Worm (Caenorhabditis elegans) whole organism, L1 larva: ENCODE measurements around the gene R105.1.
A peak's percentile ranks its signal among the peaks of the same experiment; 100 is the strongest.

ENCODE experiments used
- C04F5.9 ChIP-seq: sonication (generic microtip); optimal IDR thresholded peaks from 2 replicates; lab custom pipeline; 2016; ENCODE audit warnings: missing genetic modification characterization, missing compliant biosample characterization
- C16A3.4 ChIP-seq: fragments of 150-350 bp; optimal IDR thresholded peaks from 2 replicates; lab custom pipeline; 2014; ENCODE audit warnings: missing biosample characterization, missing genetic modification characterization
- C34B4.2 ChIP-seq: sonication (generic microtip); optimal IDR thresholded peaks from 2 replicates; lab custom pipeline; 2017; ENCODE audit warnings: mild to moderate bottlenecking, missing genetic modification characterization, missing compliant biosample characterization
- Y116A8C.19 ChIP-seq: sonication (generic microtip); optimal IDR thresholded peaks from 2 replicates; lab custom pipeline; 2016; ENCODE audit warnings: missing compliant biosample characterization, missing genetic modification characterization, borderline replicate concordance
- alr-1 ChIP-seq: fragments of 200-800 bp; sonication (Bioruptor generic); optimal IDR thresholded peaks from 2 replicates; lab custom pipeline; 2018; ENCODE audit warnings: borderline replicate concordance, mild to moderate bottlenecking, missing genetic modification characterization, missing compliant biosample characterization
- aly-2 ChIP-seq: fragments of 150-350 bp; optimal IDR thresholded peaks from 2 replicates; lab custom pipeline; 2014; ENCODE audit warnings: missing biosample characterization, missing genetic modification characterization
- blmp-1 ChIP-seq: fragments of 150-350 bp; optimal IDR thresholded peaks from 2 replicates; lab custom pipeline; 2014; ENCODE audit warnings: missing biosample characterization, missing genetic modification characterization
- ceh-63 ChIP-seq: fragments of 200-800 bp; sonication (Bioruptor generic); optimal IDR thresholded peaks from 2 replicates; lab custom pipeline; 2018; ENCODE audit warnings: mild to moderate bottlenecking, missing genetic modification characterization, missing compliant biosample characterization
- ces-1 ChIP-seq: fragments of 150-350 bp; optimal IDR thresholded peaks from 2 replicates; lab custom pipeline; 2014; ENCODE audit warnings: missing biosample characterization, missing genetic modification reagents, missing genetic modification characterization
- dsc-1 ChIP-seq: sonication (generic microtip); optimal IDR thresholded peaks from 2 replicates; lab custom pipeline; 2016; ENCODE audit warnings: mild to moderate bottlenecking, missing genetic modification characterization, missing compliant biosample characterization
- efl-1 ChIP-seq, 4 experiments: fragments of 150-350 bp; optimal IDR thresholded peaks in 3 of 4; peaks in 1 of 4; 1 replicate in 1 of 4; 2 replicates in 3 of 4; lab custom pipeline; 2014; ENCODE audit warnings: missing biosample characterization in 2 of 4, missing genetic modification characterization in 2 of 4, missing genetic modification reagents in 2 of 4
- elt-2 ChIP-seq: sonication (generic microtip); optimal IDR thresholded peaks from 2 replicates; lab custom pipeline; 2016; ENCODE audit warnings: missing genetic modification characterization, mild to moderate bottlenecking, inconsistent platforms, missing compliant biosample characterization, missing genetic modification reagents
- elt-3 ChIP-seq, 6 experiments: fragments of 150-350 bp in 1 of 6; sonication (generic microtip); optimal IDR thresholded peaks; 2 replicates each; lab custom pipeline; 2017 to 2018; ENCODE audit warnings: missing biosample characterization in 6 of 6, missing genetic modification characterization in 6 of 6, inconsistent platforms in 1 of 6
- fkh-8 ChIP-seq: sonication (generic microtip); optimal IDR thresholded peaks from 2 replicates; lab custom pipeline; 2016; ENCODE audit warnings: mild to moderate bottlenecking, missing genetic modification characterization, missing compliant biosample characterization
- lin-14 ChIP-seq: fragments of 200-800 bp; sonication (Bioruptor generic); optimal IDR thresholded peaks from 2 replicates; lab custom pipeline; 2018; ENCODE audit warnings: mild to moderate bottlenecking, missing genetic modification characterization, moderate library complexity, missing compliant biosample characterization
- lsy-2 ChIP-seq, 2 experiments: fragments of 150-350 bp; optimal IDR thresholded peaks; 2 replicates each; lab custom pipeline; 2014; ENCODE audit warnings: missing biosample characterization in 2 of 2, missing genetic modification characterization in 2 of 2
- mdl-1 ChIP-seq, 2 experiments: fragments of 150-350 bp; optimal IDR thresholded peaks; 2 replicates each; lab custom pipeline; 2014 to 2017; ENCODE audit warnings: missing biosample characterization in 2 of 2, missing genetic modification characterization in 2 of 2, inconsistent platforms in 1 of 2
- mep-1 ChIP-seq: fragments of 150-350 bp; optimal IDR thresholded peaks from 2 replicates; lab custom pipeline; 2014; ENCODE audit warnings: missing biosample characterization, missing genetic modification characterization
- nhr-12 ChIP-seq: sonication (generic microtip); optimal IDR thresholded peaks from 2 replicates; lab custom pipeline; 2017; ENCODE audit warnings: missing biosample characterization, missing genetic modification characterization
- nhr-20 ChIP-seq: sonication (generic microtip); optimal IDR thresholded peaks from 2 replicates; lab custom pipeline; 2016; ENCODE audit warnings: mild to moderate bottlenecking, missing genetic modification characterization, missing compliant biosample characterization
- nhr-237 ChIP-seq: fragments of 150-350 bp; optimal IDR thresholded peaks from 2 replicates; lab custom pipeline; 2014; ENCODE audit warnings: missing biosample characterization, missing genetic modification characterization
- nhr-77 ChIP-seq: fragments of 150-350 bp; optimal IDR thresholded peaks from 2 replicates; lab custom pipeline; 2014; ENCODE audit warnings: missing biosample characterization, missing genetic modification characterization
- nhr-85 ChIP-seq: sonication (generic microtip); peaks from one replicate; lab custom pipeline; 2016; ENCODE audit warnings: missing genetic modification characterization, inconsistent platforms, missing compliant biosample characterization
- pax-3 ChIP-seq: fragments of 200-800 bp; sonication (Bioruptor generic); optimal IDR thresholded peaks from 2 replicates; lab custom pipeline; 2018; ENCODE audit warnings: mild to moderate bottlenecking, missing genetic modification characterization, moderate library complexity, missing compliant biosample characterization
- rnt-1 ChIP-seq: sonication (generic microtip); optimal IDR thresholded peaks from 2 replicates; lab custom pipeline; 2016; ENCODE audit warnings: mild to moderate bottlenecking, missing genetic modification characterization, moderate library complexity, missing compliant biosample characterization
- skn-1 ChIP-seq: fragments of 150-350 bp; optimal IDR thresholded peaks from 2 replicates; lab custom pipeline; 2014; ENCODE audit warnings: missing biosample characterization, missing genetic modification characterization
- swsn-7 ChIP-seq: sonication (generic microtip); optimal IDR thresholded peaks from 2 replicates; lab custom pipeline; 2016; ENCODE audit warnings: missing genetic modification characterization, missing compliant biosample characterization
- unc-98 ChIP-seq: fragments of 200-800 bp; sonication (Bioruptor generic); IDR thresholded peaks from 2 replicates; pipeline ENCODE4 v1.3.6; 2022; ENCODE audit warnings: missing genetic modification characterization, missing compliant biosample characterization
- xbp-1 ChIP-seq: sonication (generic microtip); optimal IDR thresholded peaks from 2 replicates; lab custom pipeline; 2016; ENCODE audit warnings: missing genetic modification characterization, missing compliant biosample characterization
- ztf-11 ChIP-seq, 2 experiments: sonication (generic microtip); optimal IDR thresholded peaks; 2 replicates each; lab custom pipeline; 2016 to 2017; ENCODE audit warnings: missing genetic modification characterization in 2 of 2, missing biosample characterization in 1 of 2, missing compliant biosample characterization in 1 of 2

The R105.1 gene

ce11 chrIV:4588408-4588807 lies 45.1 kb upstream of the R105.1 start:
- peak in 1 of 6 experiments; percentile 12 for TF ChIP-seq elt-3 (tag; optimal IDR thresholded peaks at IDR 0.05; lab: Kevin White, UChicago)
- TF ChIP-seq nhr-77 = peak; percentile 16
- TF ChIP-seq nhr-20 (tag; lab: Kevin White, UChicago) = peak; percentile 5
- TF ChIP-seq blmp-1 (tag; lab: Kevin White, UChicago) = peak; percentile 64
- TF ChIP-seq skn-1 (tag; lab: Kevin White, UChicago) = peak; percentile 30
- no peak for TF ChIP-seq aly-2 (tag; lab: Kevin White, UChicago)
- TF ChIP-seq C34B4.2 (tag; lab: Kevin White, UChicago) = no peak
- TF ChIP-seq lin-14 = peak; percentile 69

- no peak for TF ChIP-seq ces-1
- TF ChIP-seq dsc-1 = no peak
- no peak for TF ChIP-seq mep-1 (tag; lab: Kevin White, UChicago)
- TF ChIP-seq nhr-237 (tag; lab: Kevin White, UChicago) = no peak
- no peak for TF ChIP-seq unc-98 (GFP tag; lab: Robert Waterston, UW)
- TF ChIP-seq lin-14 = no peak
- no peak for TF ChIP-seq fkh-8
Measured at ce11 chrIV:4596824-4597223, 36.7 kb upstream of the R105.1 start, which contains the start of gene F19C7.3. TSS of gene F19C7.3 (plus strand) at chrIV:4597124.

ce11 chrIV:4599352-4600004 lies 34.0 kb upstream of the R105.1 start, which contains the start of gene F19C7.2:
TSS of gene F19C7.2 (plus strand) at chrIV:4599954.
- peak; percentile 71 for TF ChIP-seq elt-2 (tag; lab: Kevin White, UChicago)
- peak; percentile 28 for TF ChIP-seq nhr-85 (tag; lab: Kevin White, UChicago)
- no peak for TF ChIP-seq skn-1 (tag; lab: Kevin White, UChicago)

ce11 chrIV:4602565-4602964 lies 30.9 kb upstream of the R105.1 start, which contains the start of gene F19C7.4:
TSS of gene F19C7.4 (plus strand) at chrIV:4602865.
- TF ChIP-seq efl-1 (optimal IDR thresholded peaks at IDR 0.05; lab: Kevin White, UChicago) (no peak), efl-1 (GFP tag; optimal IDR thresholded peaks at IDR 0.05 in 1 of 2; lab: Kevin White, UChicago) (peak in 1 of 2 experiments; percentile 67), elt-3 (tag; optimal IDR thresholded peaks at IDR 0.05; lab: Kevin White, UChicago) (no peak)

DNA sequence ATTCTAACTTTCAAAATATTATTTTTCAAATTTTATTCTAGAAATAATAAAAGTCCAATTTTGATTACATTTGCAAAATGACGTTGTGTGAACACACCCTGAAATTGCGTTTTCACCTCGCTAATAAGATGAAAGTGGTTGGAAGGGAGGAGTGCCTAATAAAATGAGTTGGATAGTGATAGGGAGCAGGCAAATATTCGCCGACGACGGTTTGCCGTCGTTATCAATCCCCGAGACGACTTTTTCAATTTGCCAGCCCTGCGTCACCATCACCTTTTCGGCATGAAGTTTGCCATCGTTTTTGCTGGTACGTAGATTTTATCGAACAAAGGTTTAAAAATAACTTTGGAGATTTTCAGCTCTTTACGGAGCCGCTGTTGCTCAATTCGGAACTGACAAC lies 27.9 kb upstream of the R105.1 start, which contains the start of gene nspg-10:
TSS of gene nspg-10 (plus strand) at position 179 of the 400 bp plus-strand sequence.
- no peak for TF ChIP-seq lsy-2 (tag; optimal IDR thresholded peaks at IDR 0.05; lab: Kevin White, UChicago)
- peak; percentile 34 for TF ChIP-seq elt-2 (tag; lab: Kevin White, UChicago)
- no peak for TF ChIP-seq C04F5.9 (tag; lab: Kevin White, UChicago)

- TF ChIP-seq ceh-63 (GFP tag; lab: Kevin White, UChicago) (no peak), Y116A8C.19 (no peak), rnt-1 (tag; lab: Kevin White, UChicago) (no peak), unc-98 (GFP tag; lab: Robert Waterston, UW) (no peak)
- TF ChIP-seq, all 84 proteins: peak for 0
Measured at ce11 chrIV:4608661-4609060, 24.8 kb upstream of the R105.1 start.

DNA sequence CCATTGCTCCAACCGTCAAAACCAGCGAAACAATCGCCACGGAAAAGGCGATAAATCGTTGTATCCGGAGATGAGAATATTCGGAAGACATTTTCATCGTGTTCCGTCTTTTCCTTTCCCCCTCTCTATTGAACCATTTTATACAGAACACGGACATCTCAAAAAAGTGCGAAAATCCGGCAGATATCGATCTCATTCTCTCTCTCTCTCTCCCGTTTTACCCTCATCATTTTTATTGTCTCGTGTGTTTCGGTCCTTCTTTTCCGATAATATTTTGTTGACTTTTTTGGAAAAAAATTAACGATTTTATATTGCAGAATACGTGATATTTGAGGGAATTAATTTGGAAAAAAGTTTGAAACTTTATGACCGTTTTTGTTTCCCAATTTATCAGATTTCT lies 23.9 kb upstream of the R105.1 start, which contains the start of gene col-110:
TSS of gene col-110 (minus strand) at position 101 of the 400 bp plus-strand sequence.
- no peak for TF ChIP-seq mdl-1 (tag; optimal IDR thresholded peaks at IDR 0.05; lab: Kevin White, UChicago)
- TF ChIP-seq nhr-12 (tag; lab: Kevin White, UChicago) = no peak
- TF ChIP-seq ztf-11 (tag; optimal IDR thresholded peaks at IDR 0.05; lab: Kevin White, UChicago) = no peak
- TF ChIP-seq swsn-7 (tag; lab: Kevin White, UChicago) = no peak
- TF ChIP-seq C04F5.9 (tag; lab: Kevin White, UChicago) = no peak
- TF ChIP-seq pax-3 (tag; lab: Kevin White, UChicago) = no peak
- no peak for TF ChIP-seq alr-1 (tag; lab: Kevin White, UChicago)
- no peak for TF ChIP-seq C16A3.4 (tag; lab: Kevin White, UChicago)
- no peak for TF ChIP-seq nhr-20 (tag; lab: Kevin White, UChicago)
- TF ChIP-seq elt-2 (tag; lab: Kevin White, UChicago) = no peak
- TF ChIP-seq efl-1 (optimal IDR thresholded peaks at IDR 0.05; lab: Kevin White, UChicago) = no peak
- TF ChIP-seq efl-1 (GFP tag; optimal IDR thresholded peaks at IDR 0.05 in 1 of 2; lab: Kevin White, UChicago) = no peak
- TF ChIP-seq xbp-1 (tag; lab: Kevin White, UChicago) = no peak
